Fruit fly (Drosophila melanogaster): ENCODE measurements around the gene Pgant7.

Gene Pgant7

dm6 chrX:18528166-18528733 is 28.5 kb upstream of the Pgant7 start, which contains the start of the genes CG15042 and CG15047:
Gene CG15042 (minus strand): TSS chrX:18528266.
Gene CG15047 (plus strand): TSS chrX:18528683.
- TF ChIP-seq Sin3A (optimal IDR thresholded peaks at IDR 0.05) (no peak), psq (optimal IDR thresholded peaks at IDR 0.05) (no peak), insv (optimal IDR thresholded peaks at IDR 0.05) (no peak), h (optimal IDR thresholded peaks at IDR 0.05) (no peak), ttk (optimal IDR thresholded peaks at IDR 0.05) (no peak), Myc (optimal IDR thresholded peaks at IDR 0.05) (no peak)

DNA sequence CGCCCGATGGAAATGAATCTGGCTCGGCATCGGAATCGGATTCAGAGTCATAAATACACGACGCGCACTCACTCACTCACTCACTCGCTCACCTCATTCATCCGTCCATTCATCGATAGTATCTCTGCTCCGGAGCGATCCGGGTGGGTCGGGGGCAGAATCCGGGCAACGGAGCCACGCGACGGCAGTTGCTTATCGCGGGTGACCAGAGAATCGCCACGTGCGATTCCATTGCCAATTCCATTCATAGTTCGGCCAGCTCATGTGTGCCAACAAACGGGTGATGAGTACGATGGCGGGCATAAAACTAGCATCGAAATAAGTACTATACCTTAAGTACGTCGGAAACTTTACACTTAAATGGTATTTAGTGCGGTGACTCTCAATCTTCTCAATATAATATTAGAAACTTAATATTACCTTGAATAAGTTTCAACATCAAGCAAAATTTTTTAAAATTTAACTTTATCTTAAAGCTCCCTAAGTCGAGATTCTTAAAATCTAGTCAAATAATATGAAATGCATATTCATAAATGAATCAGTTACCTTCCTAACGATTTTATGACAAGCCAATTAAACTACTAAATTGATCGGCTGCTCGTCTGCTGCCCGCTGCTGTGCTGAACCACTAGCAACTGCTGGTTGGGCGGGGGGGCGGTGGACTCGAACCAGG is 24.9 kb upstream of the Pgant7 start:
- TF ChIP-seq Sin3A (optimal IDR thresholded peaks at IDR 0.05) = no peak

DNA sequence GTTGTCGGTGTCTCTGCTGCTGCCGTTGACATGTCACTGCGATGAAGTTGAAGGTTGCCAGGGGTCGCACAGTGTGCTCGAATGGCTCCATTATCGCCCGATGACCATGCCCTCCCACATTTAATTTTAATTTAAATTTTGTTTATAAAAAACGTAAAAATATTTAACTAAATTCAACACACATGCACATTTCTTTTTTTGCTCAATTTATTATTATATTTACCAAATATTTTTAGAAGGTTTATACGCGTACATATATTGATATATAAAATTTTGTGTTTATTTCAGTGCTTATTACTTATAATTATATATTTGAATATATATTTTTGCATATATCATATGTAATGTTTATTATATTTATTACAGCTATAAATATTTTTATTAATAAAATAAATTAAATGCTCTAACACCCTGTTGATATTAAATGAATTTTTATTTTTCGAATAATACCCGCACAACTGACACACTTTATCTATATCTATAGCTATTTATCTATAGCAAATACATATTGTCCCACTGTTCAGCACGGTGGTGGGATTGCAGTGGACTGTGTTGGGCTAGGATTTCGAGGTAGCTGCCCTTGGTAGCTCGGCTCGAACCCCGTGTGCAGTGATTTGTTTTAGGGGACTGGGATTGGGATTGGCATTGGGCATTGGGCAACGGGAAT is 23.5 kb upstream of the Pgant7 start:
- TF ChIP-seq ttk (optimal IDR thresholded peaks at IDR 0.05) (no peak), Myc (optimal IDR thresholded peaks at IDR 0.05) (no peak), h (optimal IDR thresholded peaks at IDR 0.05) (no peak)

- TF ChIP-seq psq (optimal IDR thresholded peaks at IDR 0.05) (no peak), Sin3A (optimal IDR thresholded peaks at IDR 0.05) (no peak), ttk (optimal IDR thresholded peaks at IDR 0.05) (no peak), Myc (optimal IDR thresholded peaks at IDR 0.05) (no peak), h (optimal IDR thresholded peaks at IDR 0.05) (no peak)
These were observed 22.8 kb upstream of the Pgant7 start, which contains the start of gene CG6481 for dm6 chrX:18522395-18523104. Gene CG6481 (minus strand): TSS chrX:18522445.

DNA sequence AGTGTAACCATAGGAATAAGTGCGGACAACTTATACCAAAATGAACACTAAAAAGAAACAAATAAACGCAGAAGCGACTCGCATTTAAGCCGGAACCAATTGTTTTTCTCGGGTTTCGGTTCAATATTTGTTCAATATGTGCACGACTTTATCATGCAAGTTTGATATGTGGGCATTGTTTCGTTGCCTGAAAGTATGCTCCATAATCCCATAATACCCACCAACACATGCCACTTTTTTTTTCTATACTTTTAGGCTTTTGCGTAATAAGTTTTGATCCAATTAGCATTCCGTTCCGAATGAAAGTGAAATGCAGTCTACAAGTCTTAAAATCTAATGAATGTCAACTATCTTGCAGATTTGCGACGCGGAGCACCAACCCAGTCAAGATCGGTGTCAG is 20.6 kb upstream of the Pgant7 start:
- TF ChIP-seq psq (optimal IDR thresholded peaks at IDR 0.05) (no peak), ttk (optimal IDR thresholded peaks at IDR 0.05) (no peak), Myc (optimal IDR thresholded peaks at IDR 0.05) (no peak), h (optimal IDR thresholded peaks at IDR 0.05) (no peak), Sin3A (optimal IDR thresholded peaks at IDR 0.05) (no peak)

dm6 chrX:18517415-18517814 is 17.6 kb upstream of the Pgant7 start:
- TF ChIP-seq Myc (optimal IDR thresholded peaks at IDR 0.05) (no peak), Sin3A (optimal IDR thresholded peaks at IDR 0.05) (no peak), insv (optimal IDR thresholded peaks at IDR 0.05) (no peak), psq (optimal IDR thresholded peaks at IDR 0.05) (no peak), h (optimal IDR thresholded peaks at IDR 0.05) (no peak), ttk (optimal IDR thresholded peaks at IDR 0.05) (no peak)

DNA sequence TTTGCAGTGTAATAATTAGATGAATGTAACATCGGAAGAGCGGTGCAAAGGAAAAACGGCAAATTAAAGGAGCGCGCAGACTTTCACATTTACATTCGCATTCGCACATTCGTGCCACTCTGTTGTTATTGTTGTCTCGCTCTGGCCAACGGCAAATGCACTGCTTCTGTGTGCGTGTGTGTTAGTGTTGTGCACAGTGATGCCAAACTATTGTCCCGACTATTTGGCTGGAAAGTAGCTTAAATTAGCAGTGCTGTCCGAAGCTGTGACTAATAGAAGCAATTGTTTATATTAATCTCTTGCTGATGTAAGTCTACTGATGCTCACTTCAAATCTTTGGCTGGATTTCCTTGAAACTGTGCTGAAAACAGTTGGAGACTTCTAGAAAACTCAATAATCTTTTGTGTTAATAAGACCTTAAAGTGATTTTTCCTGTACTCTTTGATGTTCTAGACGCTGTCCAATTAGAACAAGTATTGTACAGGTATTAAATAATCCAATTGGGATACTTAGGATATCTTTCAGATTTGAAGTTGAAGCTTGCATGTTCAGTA is 16.3 kb upstream of the Pgant7 start:
- no peak for TF ChIP-seq h (optimal IDR thresholded peaks at IDR 0.05)
- TF ChIP-seq Sin3A (optimal IDR thresholded peaks at IDR 0.05) = no peak
- no peak for TF ChIP-seq insv (optimal IDR thresholded peaks at IDR 0.05)
- TF ChIP-seq psq (optimal IDR thresholded peaks at IDR 0.05) = no peak
- no peak for TF ChIP-seq ttk (optimal IDR thresholded peaks at IDR 0.05)
- TF ChIP-seq Myc (optimal IDR thresholded peaks at IDR 0.05) = no peak

- TF ChIP-seq h (optimal IDR thresholded peaks at IDR 0.05) (no peak), Sin3A (optimal IDR thresholded peaks at IDR 0.05) (no peak), ttk (optimal IDR thresholded peaks at IDR 0.05) (no peak), Myc (optimal IDR thresholded peaks at IDR 0.05) (no peak), insv (optimal IDR thresholded peaks at IDR 0.05) (no peak), psq (optimal IDR thresholded peaks at IDR 0.05) (no peak)
These were observed 15.6 kb upstream of the Pgant7 start, which contains the start of the genes Bx and HisRS for dm6 chrX:18515205-18515921. Gene Bx (plus strand): TSS chrX:18515428. Gene HisRS (plus strand): TSS chrX:18515428.

DNA sequence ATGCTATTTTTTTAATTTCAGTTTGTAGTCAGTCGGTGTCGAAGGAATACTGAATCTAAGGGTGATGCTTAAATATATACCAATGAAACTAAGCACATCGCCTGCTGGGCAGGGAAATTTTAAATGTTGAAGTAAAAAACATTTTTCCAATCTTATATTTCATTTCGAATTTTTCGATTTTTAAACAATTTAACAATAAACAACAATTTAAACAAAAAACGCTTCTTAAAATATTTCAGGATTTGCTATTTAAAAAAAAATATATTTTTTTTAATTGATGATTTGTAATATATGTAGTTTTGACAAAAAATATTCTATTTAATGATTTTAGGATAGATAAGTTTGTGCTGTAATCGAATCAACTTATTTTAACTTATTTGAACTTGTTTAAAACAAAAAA is 15.0 kb upstream of the Pgant7 start, which contains the start of gene CG6470:
CG6470 (minus strand) TSS at position 101 of the 400 bp plus-strand sequence.
- TF ChIP-seq insv (optimal IDR thresholded peaks at IDR 0.05) (no peak), Sin3A (optimal IDR thresholded peaks at IDR 0.05) (no peak), h (optimal IDR thresholded peaks at IDR 0.05) (no peak)

DNA sequence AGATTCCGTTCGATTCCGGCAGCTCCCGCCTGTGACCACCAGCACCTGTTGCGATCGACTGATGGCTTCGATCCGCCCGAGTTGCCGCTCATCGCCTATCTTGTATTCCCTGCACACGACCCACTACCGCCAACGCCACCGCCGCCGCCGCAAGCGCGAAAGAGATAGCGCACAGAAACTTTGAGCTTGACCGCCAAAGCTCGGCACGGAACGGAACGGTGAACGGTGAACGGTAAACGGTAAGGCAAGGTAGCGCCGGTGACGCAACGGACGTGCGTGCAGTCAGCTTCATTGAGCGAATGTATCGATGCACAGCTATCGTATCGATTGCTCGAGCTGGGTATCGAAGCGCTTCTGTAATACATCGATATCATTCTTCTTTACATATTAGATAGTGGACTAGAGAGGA is 12.5 kb upstream of the Pgant7 start, which contains the start of gene Ggt-1:
Ggt-1 (minus strand) TSS at position 251 of the 409 bp plus-strand sequence.
- TF ChIP-seq h (optimal IDR thresholded peaks at IDR 0.05) (no peak), insv (optimal IDR thresholded peaks at IDR 0.05) (no peak), psq (optimal IDR thresholded peaks at IDR 0.05) (no peak), ttk (optimal IDR thresholded peaks at IDR 0.05) (no peak), Sin3A (optimal IDR thresholded peaks at IDR 0.05) (no peak), Myc (optimal IDR thresholded peaks at IDR 0.05) (no peak)

dm6 chrX:18510884-18511283 is 11.1 kb upstream of the Pgant7 start:
- TF ChIP-seq psq (optimal IDR thresholded peaks at IDR 0.05) (no peak), h (optimal IDR thresholded peaks at IDR 0.05) (no peak), Myc (optimal IDR thresholded peaks at IDR 0.05) (no peak), Sin3A (optimal IDR thresholded peaks at IDR 0.05) (no peak), insv (optimal IDR thresholded peaks at IDR 0.05) (no peak), ttk (optimal IDR thresholded peaks at IDR 0.05) (no peak)

Data from Kc167 (cell line).